Fruit fly (Drosophila melanogaster): ENCODE data around the gene mRpS30.

Gene mRpS30

dm6 chrX:15805523-15805922, 19.7 kb downstream of the mRpS30 start:
- no peak for TF ChIP-seq CTCF (optimal IDR thresholded peaks at IDR 0.05)
- no peak for TF ChIP-seq CG8478 (optimal IDR thresholded peaks at IDR 0.05)

- no peak for TF ChIP-seq CTCF (optimal IDR thresholded peaks at IDR 0.05)
These were observed 22.1 kb downstream of the mRpS30 start for dm6 chrX:15807915-15808314.

dm6 chrX:15809255-15809654, 23.4 kb downstream of the mRpS30 start, which contains the start of gene CG8509:
TSS of gene CG8509 (plus strand) at chrX:15809555.
- TF ChIP-seq CG8478 (optimal IDR thresholded peaks at IDR 0.05), result no peak

- TF ChIP-seq CG8478 (optimal IDR thresholded peaks at IDR 0.05), result no peak
- no peak for TF ChIP-seq CTCF (optimal IDR thresholded peaks at IDR 0.05)
These were observed 26.1 kb downstream of the mRpS30 start for dm6 chrX:15811666-15812614.

- TF ChIP-seq CTCF (optimal IDR thresholded peaks at IDR 0.05) (no peak), CG8478 (optimal IDR thresholded peaks at IDR 0.05) (no peak)
These were observed 26.8 kb downstream of the mRpS30 start for dm6 chrX:15812615-15812995.

- TF ChIP-seq CTCF (optimal IDR thresholded peaks at IDR 0.05) (no peak), CG8478 (optimal IDR thresholded peaks at IDR 0.05) (no peak)
These were observed 27.4 kb downstream of the mRpS30 start for dm6 chrX:15813224-15813623.

dm6 chrX:15814485-15814884, 28.6 kb downstream of the mRpS30 start:
- TF ChIP-seq CTCF (optimal IDR thresholded peaks at IDR 0.05) (no peak), CG8478 (optimal IDR thresholded peaks at IDR 0.05) (no peak)

dm6 chrX:15816127-15816526, 30.3 kb downstream of the mRpS30 start:
- TF ChIP-seq CTCF (optimal IDR thresholded peaks at IDR 0.05), result no peak
- no peak for TF ChIP-seq CG8478 (optimal IDR thresholded peaks at IDR 0.05)

- TF ChIP-seq CTCF (optimal IDR thresholded peaks at IDR 0.05) (no peak), CG8478 (optimal IDR thresholded peaks at IDR 0.05) (no peak)
These were observed 31.1 kb downstream of the mRpS30 start for dm6 chrX:15816905-15817304.

- no peak for TF ChIP-seq CG8478 (optimal IDR thresholded peaks at IDR 0.05)
- no peak for TF ChIP-seq CTCF (optimal IDR thresholded peaks at IDR 0.05)
These were observed 32.0 kb downstream of the mRpS30 start for dm6 chrX:15817823-15818222.

dm6 chrX:15818608-15819184, 32.8 kb downstream of the mRpS30 start:
- TF ChIP-seq CTCF (optimal IDR thresholded peaks at IDR 0.05) (no peak), CG8478 (optimal IDR thresholded peaks at IDR 0.05) (no peak)

dm6 chrX:15822363-15822762, 36.5 kb downstream of the mRpS30 start:
- no peak for TF ChIP-seq CG8478 (optimal IDR thresholded peaks at IDR 0.05)
- TF ChIP-seq CTCF (optimal IDR thresholded peaks at IDR 0.05), result no peak

- TF ChIP-seq CTCF (optimal IDR thresholded peaks at IDR 0.05) (no peak), CG8478 (optimal IDR thresholded peaks at IDR 0.05) (no peak)
These were observed 48.1 kb downstream of the mRpS30 start for dm6 chrX:15833957-15834356.

- TF ChIP-seq CTCF (optimal IDR thresholded peaks at IDR 0.05), result no peak
- TF ChIP-seq CG8478 (optimal IDR thresholded peaks at IDR 0.05), result no peak
These were observed 48.9 kb downstream of the mRpS30 start for dm6 chrX:15834594-15835236.

- TF ChIP-seq CTCF (optimal IDR thresholded peaks at IDR 0.05), result no peak
- TF ChIP-seq CG8478 (optimal IDR thresholded peaks at IDR 0.05), result no peak
These were observed 49.5 kb downstream of the mRpS30 start, which contains the start of gene Chc for dm6 chrX:15835393-15835792. TSS of gene Chc (minus strand) at chrX:15835490.

dm6 chrX:15837530-15837929, 51.7 kb downstream of the mRpS30 start, which contains the start of gene CG8565:
TSS of gene CG8565 (plus strand) at chrX:15837830.
- no peak for TF ChIP-seq CG8478 (optimal IDR thresholded peaks at IDR 0.05)
- no peak for TF ChIP-seq CTCF (optimal IDR thresholded peaks at IDR 0.05)

All from S2 (cell line).